Fruit fly (Drosophila melanogaster) whole organism, pupa: ENCODE measurements around the gene CG15629.

Experiments
- CG12605 ChIP-seq: fragments of 200-800 bp; sonication (Bioruptor generic); IDR thresholded peaks from 2 replicates; pipeline ENCODE4 v1.3.6; 2022; ENCODE audit warnings: missing biosample characterization, missing genetic modification characterization
- CG15710 ChIP-seq: fragments of 200-800 bp; sonication (Bioruptor generic); optimal IDR thresholded peaks from 2 replicates; lab custom pipeline; 2018; ENCODE audit warnings: missing biosample characterization, mild to moderate bottlenecking, missing genetic modification characterization, moderate library complexity
- CG32121 ChIP-seq: fragments of 200-800 bp; sonication (Bioruptor generic); IDR thresholded peaks from 2 replicates; pipeline ENCODE4 v1.3.6; 2022; ENCODE audit warnings: missing biosample characterization, missing genetic modification characterization
- CG34367 ChIP-seq: fragments of 200-800 bp; sonication (Bioruptor generic); optimal IDR thresholded peaks from 2 replicates; lab custom pipeline; 2018; ENCODE audit warnings: missing biosample characterization, mild to moderate bottlenecking, missing genetic modification characterization
- CG8159 ChIP-seq: fragments of 200-800 bp; sonication (Bioruptor generic); optimal IDR thresholded peaks from 3 replicates; lab custom pipeline; 2018; ENCODE audit warnings: missing biosample characterization, mild to moderate bottlenecking, missing genetic modification characterization, moderate library complexity
- CG8301 ChIP-seq: fragments of 200-800 bp; sonication (Bioruptor generic); optimal IDR thresholded peaks from 2 replicates; lab custom pipeline; 2018; ENCODE audit warnings: missing biosample characterization, mild to moderate bottlenecking, missing genetic modification characterization
- CG9948 ChIP-seq: fragments of 200-800 bp; sonication (Bioruptor generic); optimal IDR thresholded peaks from 2 replicates; lab custom pipeline; 2018; ENCODE audit warnings: missing biosample characterization, mild to moderate bottlenecking, missing genetic modification characterization, moderate library complexity
- D1 ChIP-seq: fragments of 200-800 bp; sonication (Bioruptor generic); optimal IDR thresholded peaks from 2 replicates; lab custom pipeline; 2018; ENCODE audit warnings: missing biosample characterization, mild to moderate bottlenecking, missing genetic modification characterization, moderate library complexity
- Pif1A ChIP-seq: fragments of 200-800 bp; sonication (Bioruptor generic); optimal IDR thresholded peaks from 3 replicates; lab custom pipeline; 2016; ENCODE audit warnings: missing biosample characterization, missing genetic modification characterization
- Snoo ChIP-seq: fragments of 200-800 bp; sonication (Bioruptor generic); optimal IDR thresholded peaks from 3 replicates; lab custom pipeline; 2017; ENCODE audit warnings: missing biosample characterization, mild to moderate bottlenecking, missing genetic modification characterization, inconsistent platforms
- fd96Ca ChIP-seq: fragments of 200-800 bp; sonication (Bioruptor generic); IDR thresholded peaks from 3 replicates; pipeline ENCODE4 v1.3.6; 2022; ENCODE audit warnings: missing biosample characterization, missing genetic modification characterization
- gl ChIP-seq: fragments of 200-800 bp; sonication (Bioruptor generic); optimal IDR thresholded peaks from 2 replicates; lab custom pipeline; 2018; ENCODE audit warnings: missing biosample characterization, mild to moderate bottlenecking, missing genetic modification characterization
- rn ChIP-seq: fragments of 200-800 bp; sonication (Bioruptor generic); IDR thresholded peaks from 2 replicates; pipeline ENCODE4 v1.3.6; 2022; ENCODE audit warnings: missing biosample characterization, missing genetic modification characterization

DNA sequence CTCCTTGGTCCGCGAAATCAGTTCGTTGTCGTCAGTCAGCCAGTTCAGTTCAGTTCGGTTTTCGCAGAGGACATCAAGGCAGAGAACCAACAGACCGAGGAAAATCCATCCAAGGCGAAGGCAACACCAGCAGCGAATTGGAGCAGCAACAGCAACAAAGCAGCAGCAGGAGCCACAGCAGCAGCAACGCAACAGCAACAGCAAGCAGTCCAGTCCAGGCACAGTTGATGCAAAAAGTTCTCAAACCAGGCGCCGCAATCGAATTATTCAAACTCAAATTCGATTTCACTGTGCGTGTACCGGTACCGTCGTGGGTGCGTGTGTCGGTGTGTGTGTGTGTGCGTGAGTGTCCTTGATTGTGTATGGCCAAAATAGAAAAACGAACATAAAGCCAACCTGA is 8.9 kb downstream of the CG15629 start, which contains the start of gene CG15628:
- no peak for TF ChIP-seq gl (tag; lab: Kevin White, UChicago)
- no peak for TF ChIP-seq Snoo (tag; lab: Kevin White, UChicago)
- TF ChIP-seq CG32121, result no peak
- no peak for TF ChIP-seq fd96Ca
- TF ChIP-seq D1 (tag; lab: Kevin White, UChicago), result no peak
- TF ChIP-seq CG15710 (tag; lab: Kevin White, UChicago), result no peak
- TF ChIP-seq CG12605 (GFP tag; lab: Robert Waterston, UW), result no peak
- TF ChIP-seq CG34367 (tag; lab: Kevin White, UChicago), result no peak
- no peak for TF ChIP-seq CG8301 (tag; lab: Kevin White, UChicago)
- TF ChIP-seq CG8159 (tag; lab: Kevin White, UChicago), result no peak
- TF ChIP-seq Pif1A (GFP tag; lab: Kevin White, UChicago), result no peak
- no peak for TF ChIP-seq rn
- no peak for TF ChIP-seq CG9948 (tag; lab: Kevin White, UChicago)
